Fruit fly (Drosophila melanogaster) Kc167 (cell line): ENCODE results near the gene Kmn2.

Experiments used
- Myc ChIP-seq: fragments of >200 bp; optimal IDR thresholded peaks from 2 replicates; lab custom pipeline; 2017; ENCODE audit warnings: missing external identifiers
- Sin3A ChIP-seq: fragments of >200 bp; optimal IDR thresholded peaks from 2 replicates; lab custom pipeline; 2018; ENCODE audit warnings: missing external identifiers
- h ChIP-seq: fragments of >200 bp; optimal IDR thresholded peaks from 3 replicates; lab custom pipeline; 2018; ENCODE audit warnings: missing external identifiers
- psq ChIP-seq: fragments of >200 bp; optimal IDR thresholded peaks from 2 replicates; lab custom pipeline; 2017; ENCODE audit warnings: missing external identifiers

- no peak for TF ChIP-seq h
- TF ChIP-seq psq (lab: Kevin White, UChicago) = no peak
- TF ChIP-seq Myc = no peak
- TF ChIP-seq Sin3A (lab: Kevin White, UChicago) = no peak
Measured at dm6 chr3R:7980222-7980621, 20.9 kb downstream of the Kmn2 start, which contains the start of gene Sfp84E.
